Fruit fly (Drosophila melanogaster) whole organism, wandering third instar larva: ENCODE results near the gene Acsf2.

Source experiments
- CG32264 ChIP-seq: fragments of 200-800 bp; sonication (Bioruptor generic); optimal IDR thresholded peaks from 2 replicates; lab custom pipeline; 2016; ENCODE audit warnings: missing biosample characterization, missing genetic modification characterization
- Dfd ChIP-seq: fragments of >200 bp; optimal IDR thresholded peaks from 2 replicates; lab custom pipeline; 2017; ENCODE audit warnings: missing biosample characterization, missing genetic modification characterization
- Hr83 ChIP-seq: fragments of 200-300 bp; sonication (Bioruptor generic); optimal IDR thresholded peaks from 2 replicates; lab custom pipeline; 2016; ENCODE audit warnings: missing biosample characterization, mild to moderate bottlenecking, missing genetic modification characterization, moderate library complexity; ENCODE audit not compliant: poor library complexity, severe bottlenecking
- Mio ChIP-seq: sonication (Bioruptor generic); optimal IDR thresholded peaks from 2 replicates; lab custom pipeline; 2016; ENCODE audit warnings: missing biosample characterization, missing genetic modification characterization
- Myc ChIP-seq: fragments of >200 bp; optimal IDR thresholded peaks from 2 replicates; lab custom pipeline; 2017
- Rel ChIP-seq, 2 experiments: fragments of 200-800 bp; sonication (Bioruptor generic) in 1 of 2; optimal IDR thresholded peaks; 2 replicates in 1 of 2; 3 replicates in 1 of 2; lab custom pipeline; 2016 to 2019; ENCODE audit warnings: mild to moderate bottlenecking in 2 of 2, missing biosample characterization in 2 of 2, missing genetic modification characterization in 2 of 2, moderate library complexity in 1 of 2
- Vsx2 ChIP-seq: fragments of 200-300, 225-300 bp; sonication (Bioruptor generic); optimal IDR thresholded peaks from 2 replicates; lab custom pipeline; 2018; ENCODE audit warnings: missing biosample characterization, missing genetic modification characterization; ENCODE audit not compliant: partially characterized antibody
- brk ChIP-seq: fragments of 200-800 bp; sonication (Bioruptor generic); optimal IDR thresholded peaks from 2 replicates; lab custom pipeline; 2016; ENCODE audit warnings: missing biosample characterization, mild to moderate bottlenecking, missing genetic modification characterization
- ey ChIP-seq: fragments of 200-800 bp; sonication (Bioruptor generic); optimal IDR thresholded peaks from 2 replicates; lab custom pipeline; 2016; ENCODE audit warnings: missing biosample characterization, missing genetic modification characterization
- h ChIP-seq: fragments of 200-800 bp; sonication (Bioruptor generic); optimal IDR thresholded peaks from 3 replicates; lab custom pipeline; 2016; ENCODE audit warnings: missing biosample characterization, mild to moderate bottlenecking, missing genetic modification characterization
- jim ChIP-seq: fragments of 175-275, 200-325 bp; sonication (Bioruptor generic); optimal IDR thresholded peaks from 2 replicates; lab custom pipeline; 2016; ENCODE audit warnings: missing biosample characterization, mild to moderate bottlenecking, missing genetic modification characterization
- psq ChIP-seq: fragments of 200-800 bp; sonication (Bioruptor generic); optimal IDR thresholded peaks from 3 replicates; lab custom pipeline; 2017; ENCODE audit warnings: missing biosample characterization, mild to moderate bottlenecking, missing genetic modification characterization, moderate library complexity

dm6 chr2L:5297289-5297960, 44.6 kb downstream of the Acsf2 start:
- TF ChIP-seq ey (GFP tag; lab: Kevin White, UChicago) (peak; percentile 69), Hr83 (GFP tag; lab: Kevin White, UChicago) (no peak), jim (GFP tag; lab: Kevin White, UChicago) (no peak), psq (GFP tag; lab: Kevin White, UChicago) (peak; percentile 41), Mio (GFP tag; lab: Kevin White, UChicago) (no peak), Vsx2 (GFP tag; lab: Kevin White, UChicago) (no peak), h (GFP tag; lab: Kevin White, UChicago) (peak; percentile 79), brk (GFP tag; lab: Kevin White, UChicago) (peak; percentile 12), Myc (lab: Kevin White, UChicago) (no peak), Rel (GFP tag; optimal IDR thresholded peaks at IDR 0.05; lab: Kevin White, UChicago) (no peak), Rel (tag; optimal IDR thresholded peaks at IDR 0.05; lab: Kevin White, UChicago) (no peak), Dfd (GFP tag; lab: Kevin White, UChicago) (no peak), CG32264 (peak; percentile 13)
